Fruit fly (Drosophila melanogaster) whole organism, embryonic: Measurements from ENCODE around the gene CG14613.

Source experiments
- B-H2 ChIP-seq: fragments of 200-800 bp; sonication (Bioruptor generic); optimal IDR thresholded peaks from 2 replicates; lab custom pipeline; 2018; ENCODE audit warnings: missing biosample characterization, mild to moderate bottlenecking, missing genetic modification characterization
- C15 ChIP-seq: fragments of 200-800 bp; sonication (Bioruptor generic); IDR thresholded peaks from 3 replicates; pipeline ENCODE4 v1.3.6; 2022; ENCODE audit warnings: missing biosample characterization, missing genetic modification characterization
- CG10321 ChIP-seq: fragments of 200-800 bp; sonication (Bioruptor generic); IDR thresholded peaks from 2 replicates; pipeline ENCODE4 v1.3.6; 2022; ENCODE audit warnings: missing biosample characterization, missing genetic modification characterization
- CG11247 ChIP-seq: fragments of 200-800 bp; sonication (Bioruptor generic); IDR thresholded peaks from 2 replicates; pipeline ENCODE4 v1.3.6; 2022; ENCODE audit warnings: missing biosample characterization, missing genetic modification characterization
- CG13287 ChIP-seq: fragments of 200-800 bp; sonication (Bioruptor generic); IDR thresholded peaks from 2 replicates; pipeline ENCODE4 v1.3.6; 2022; ENCODE audit warnings: missing biosample characterization, missing genetic modification characterization; ENCODE audit not compliant: partially characterized antibody
- CG14014 ChIP-seq: fragments of 200-800 bp; sonication (Bioruptor generic); IDR thresholded peaks from 2 replicates; pipeline ENCODE4 v1.3.6; 2022; ENCODE audit warnings: missing biosample characterization, missing genetic modification characterization
- CG1647 ChIP-seq: fragments of 200-800 bp; sonication (Bioruptor generic); optimal IDR thresholded peaks from 3 replicates; lab custom pipeline; 2016; ENCODE audit warnings: missing biosample characterization, missing genetic modification characterization
- CG16815 ChIP-seq: fragments of 200-800 bp; sonication (Bioruptor generic); optimal IDR thresholded peaks from 3 replicates; lab custom pipeline; 2017; ENCODE audit warnings: missing biosample characterization, mild to moderate bottlenecking, missing genetic modification characterization
- CG17328 ChIP-seq: fragments of 200-800 bp; sonication (Bioruptor generic); IDR thresholded peaks from 2 replicates; pipeline ENCODE4 v1.3.6; 2022; ENCODE audit warnings: missing biosample characterization, missing genetic modification characterization
- CG17361 ChIP-seq: fragments of 200-800 bp; sonication (Bioruptor generic); IDR thresholded peaks from 3 replicates; pipeline ENCODE4 v1.3.6; 2022; ENCODE audit warnings: missing biosample characterization, missing genetic modification characterization
- CG17802 ChIP-seq: fragments of 200-800 bp; sonication (Bioruptor generic); optimal IDR thresholded peaks from 2 replicates; lab custom pipeline; 2018; ENCODE audit warnings: missing biosample characterization, mild to moderate bottlenecking, missing genetic modification characterization, moderate library complexity
- CG2202 ChIP-seq: fragments of 200-800 bp; sonication (Bioruptor generic); optimal IDR thresholded peaks from 2 replicates; lab custom pipeline; 2018; ENCODE audit warnings: missing biosample characterization, mild to moderate bottlenecking, missing genetic modification characterization
- CG2712 ChIP-seq: fragments of 200-800 bp; optimal IDR thresholded peaks from 3 replicates; lab custom pipeline; 2019; ENCODE audit warnings: missing biosample characterization, mild to moderate bottlenecking, missing genetic modification characterization, moderate library complexity
- CG31224 ChIP-seq: fragments of 200-800 bp; sonication (Bioruptor generic); IDR thresholded peaks from 2 replicates; pipeline ENCODE4 v1.3.6; 2022; ENCODE audit warnings: missing biosample characterization, missing genetic modification characterization
- CG31441 ChIP-seq: fragments of 200-800 bp; sonication (Bioruptor generic); IDR thresholded peaks from 2 replicates; pipeline ENCODE4 v1.3.6; 2022; ENCODE audit warnings: missing biosample characterization, missing genetic modification characterization
- CG4282 ChIP-seq: fragments of 200-800 bp; sonication (Bioruptor generic); optimal IDR thresholded peaks from 2 replicates; lab custom pipeline; 2016; ENCODE audit warnings: missing biosample characterization, missing genetic modification characterization
- CG6854 ChIP-seq: fragments of 200-800 bp; sonication (Bioruptor generic); optimal IDR thresholded peaks from 3 replicates; lab custom pipeline; 2017; ENCODE audit warnings: missing biosample characterization, mild to moderate bottlenecking, missing genetic modification characterization
- CG7372 ChIP-seq: fragments of 200-800 bp; sonication (Bioruptor generic); IDR thresholded peaks from 2 replicates; pipeline ENCODE4 v1.3.6; 2022; ENCODE audit warnings: missing biosample characterization, missing genetic modification characterization
- CG7839 ChIP-seq: fragments of 200-800 bp; sonication (Bioruptor generic); optimal IDR thresholded peaks from 3 replicates; lab custom pipeline; 2018; ENCODE audit warnings: missing biosample characterization, mild to moderate bottlenecking, missing genetic modification characterization, moderate library complexity
- CG8944 ChIP-seq: fragments of 200-800 bp; sonication (Bioruptor generic); optimal IDR thresholded peaks from 3 replicates; lab custom pipeline; 2016; ENCODE audit warnings: missing biosample characterization, missing genetic modification characterization
- CTCF ChIP-seq: fragments of 200-800 bp; sonication (Bioruptor generic); optimal IDR thresholded peaks from 2 replicates; lab custom pipeline; 2017; ENCODE audit warnings: missing biosample characterization, mild to moderate bottlenecking, missing genetic modification characterization, moderate library complexity
- Dip3 ChIP-seq: fragments of 200-800 bp; sonication (Bioruptor generic); optimal IDR thresholded peaks from 3 replicates; lab custom pipeline; 2016; ENCODE audit warnings: missing biosample characterization, missing genetic modification characterization
- Gsc ChIP-seq: fragments of 200-800 bp; sonication (Bioruptor generic); IDR thresholded peaks from 2 replicates; pipeline ENCODE4 v1.3.6; 2022; ENCODE audit warnings: missing biosample characterization, missing genetic modification characterization
- Jarid2 ChIP-seq: fragments of 200-800 bp; sonication (Bioruptor generic); optimal IDR thresholded peaks from 3 replicates; lab custom pipeline; 2017; ENCODE audit warnings: mild to moderate bottlenecking, missing biosample characterization, missing genetic modification reagents, missing genetic modification characterization
- Kr ChIP-seq: fragments of 200-800 bp; sonication (Bioruptor generic); optimal IDR thresholded peaks from 2 replicates; lab custom pipeline; 2017; ENCODE audit warnings: missing biosample characterization, mild to moderate bottlenecking, missing genetic modification characterization
- Opbp ChIP-seq: fragments of 200-800 bp; sonication (Bioruptor generic); IDR thresholded peaks from 3 replicates; pipeline ENCODE4 v1.3.6; 2022; ENCODE audit warnings: missing biosample characterization, missing genetic modification characterization; ENCODE audit not compliant: partially characterized antibody
- Sin3A ChIP-seq: fragments of >200 bp; optimal IDR thresholded peaks from 2 replicates; lab custom pipeline; 2018
- Sox100B ChIP-seq: fragments of 200-800 bp; sonication (Bioruptor generic); optimal IDR thresholded peaks from 3 replicates; lab custom pipeline; 2018; ENCODE audit warnings: missing biosample characterization, mild to moderate bottlenecking, missing genetic modification characterization
- Tbp ChIP-seq: fragments of >200 bp; optimal IDR thresholded peaks from 2 replicates; lab custom pipeline; 2018; ENCODE audit warnings: missing biosample characterization, missing genetic modification characterization
- ash1 ChIP-seq: fragments of 200-800 bp; sonication (Bioruptor generic); optimal IDR thresholded peaks from 2 replicates; lab custom pipeline; 2018; ENCODE audit warnings: missing biosample characterization, mild to moderate bottlenecking, missing genetic modification characterization
- bbx ChIP-seq: fragments of 200-800 bp; sonication (Bioruptor generic); IDR thresholded peaks from 2 replicates; pipeline ENCODE4 v1.3.6; 2022; ENCODE audit warnings: missing biosample characterization, missing genetic modification characterization; ENCODE audit not compliant: partially characterized antibody
- corto ChIP-seq: fragments of 200-800 bp; sonication (Bioruptor generic); optimal IDR thresholded peaks from 2 replicates; lab custom pipeline; 2016; ENCODE audit warnings: missing biosample characterization, mild to moderate bottlenecking, missing genetic modification characterization, moderate library complexity
- croc ChIP-seq: fragments of 200-800 bp; sonication (Bioruptor generic); conservative IDR thresholded peaks from 3 replicates; pipeline ENCODE4 v1.3.6; 2022; ENCODE audit warnings: missing biosample characterization, missing genetic modification characterization
- crol ChIP-seq: fragments of 200-800 bp; sonication (Bioruptor generic); IDR thresholded peaks from 2 replicates; pipeline ENCODE4 v1.3.6; 2022; ENCODE audit warnings: missing biosample characterization, missing genetic modification characterization
- cwo ChIP-seq: fragments of 200-800 bp; sonication (Bioruptor generic); optimal IDR thresholded peaks from 3 replicates; lab custom pipeline; 2017; ENCODE audit warnings: missing biosample characterization, missing genetic modification characterization, mild to moderate bottlenecking, moderate library complexity, missing genetic modification reagents
- dimm ChIP-seq: fragments of 200-800 bp; sonication (Bioruptor generic); IDR thresholded peaks from 2 replicates; pipeline ENCODE4 v1.3.6; 2022; ENCODE audit warnings: missing biosample characterization, missing genetic modification characterization
- dm ChIP-seq: fragments of 200-800 bp; sonication (Bioruptor generic); optimal IDR thresholded peaks from 3 replicates; lab custom pipeline; 2016; ENCODE audit warnings: missing biosample characterization, missing genetic modification characterization
- emc ChIP-seq: fragments of 200-800 bp; sonication (Bioruptor generic); optimal IDR thresholded peaks from 2 replicates; lab custom pipeline; 2016; ENCODE audit warnings: missing biosample characterization, missing genetic modification characterization
- fru ChIP-seq: fragments of >200 bp; optimal IDR thresholded peaks from 2 replicates; lab custom pipeline; 2017
- gfzf ChIP-seq: fragments of 200-800 bp; sonication (Bioruptor generic); optimal IDR thresholded peaks from 2 replicates; lab custom pipeline; 2016; ENCODE audit warnings: missing biosample characterization, mild to moderate bottlenecking, missing genetic modification characterization, moderate library complexity
- jumu ChIP-seq: fragments of 200-800 bp; sonication (Bioruptor generic); optimal IDR thresholded peaks from 3 replicates; lab custom pipeline; 2016; ENCODE audit warnings: missing biosample characterization, missing genetic modification characterization
- kay ChIP-seq: fragments of 200-800 bp; sonication (Bioruptor generic); optimal IDR thresholded peaks from 2 replicates; lab custom pipeline; 2016; ENCODE audit warnings: missing biosample characterization, missing genetic modification characterization
- lmd ChIP-seq: fragments of 200-800 bp; sonication (Bioruptor generic); IDR thresholded peaks from 2 replicates; pipeline ENCODE4 v1.3.6; 2022; ENCODE audit warnings: missing biosample characterization, missing genetic modification characterization
- mirr ChIP-seq: fragments of 200-800 bp; sonication (Bioruptor generic); optimal IDR thresholded peaks from 3 replicates; lab custom pipeline; 2018; ENCODE audit warnings: missing biosample characterization, mild to moderate bottlenecking, missing genetic modification characterization
- pita ChIP-seq: fragments of 200-800 bp; sonication (Bioruptor generic); optimal IDR thresholded peaks from 2 replicates; lab custom pipeline; 2017; ENCODE audit warnings: missing biosample characterization, mild to moderate bottlenecking, missing genetic modification characterization
- rib ChIP-seq: fragments of 200-800 bp; sonication (Bioruptor generic); IDR thresholded peaks from 2 replicates; pipeline ENCODE4 v1.3.6; 2022; ENCODE audit warnings: missing biosample characterization, missing genetic modification characterization
- sd ChIP-seq: fragments of 200-800 bp; sonication (Bioruptor generic); optimal IDR thresholded peaks from 3 replicates; lab custom pipeline; 2018; ENCODE audit warnings: missing biosample characterization, mild to moderate bottlenecking, missing genetic modification characterization, moderate library complexity
- sens-2 ChIP-seq: fragments of 200-800 bp; sonication (Bioruptor generic); IDR thresholded peaks from 2 replicates; pipeline ENCODE4 v1.3.6; 2022; ENCODE audit warnings: missing biosample characterization, missing genetic modification characterization
- slbo ChIP-seq: fragments of 200-800 bp; sonication (Bioruptor generic); IDR thresholded peaks from 2 replicates; pipeline ENCODE4 v1.3.6; 2022; ENCODE audit warnings: missing biosample characterization, missing genetic modification characterization
- slp2 ChIP-seq: fragments of 200-800 bp; sonication (Bioruptor generic); optimal IDR thresholded peaks from 2 replicates; lab custom pipeline; 2016; ENCODE audit warnings: missing biosample characterization, missing genetic modification characterization
- sqz ChIP-seq: fragments of 200-800 bp; sonication (Bioruptor generic); optimal IDR thresholded peaks from 3 replicates; lab custom pipeline; 2018; ENCODE audit warnings: missing biosample characterization, mild to moderate bottlenecking, missing genetic modification characterization
- toy ChIP-seq: fragments of 200-800 bp; sonication (Bioruptor generic); IDR thresholded peaks from 2 replicates; pipeline ENCODE4 v1.3.6; 2022; ENCODE audit warnings: missing biosample characterization, missing genetic modification characterization
- usp ChIP-seq: fragments of >200 bp; optimal IDR thresholded peaks from 2 replicates; lab custom pipeline; 2017; ENCODE audit warnings: missing biosample characterization, missing genetic modification characterization

CG14613 gene

DNA sequence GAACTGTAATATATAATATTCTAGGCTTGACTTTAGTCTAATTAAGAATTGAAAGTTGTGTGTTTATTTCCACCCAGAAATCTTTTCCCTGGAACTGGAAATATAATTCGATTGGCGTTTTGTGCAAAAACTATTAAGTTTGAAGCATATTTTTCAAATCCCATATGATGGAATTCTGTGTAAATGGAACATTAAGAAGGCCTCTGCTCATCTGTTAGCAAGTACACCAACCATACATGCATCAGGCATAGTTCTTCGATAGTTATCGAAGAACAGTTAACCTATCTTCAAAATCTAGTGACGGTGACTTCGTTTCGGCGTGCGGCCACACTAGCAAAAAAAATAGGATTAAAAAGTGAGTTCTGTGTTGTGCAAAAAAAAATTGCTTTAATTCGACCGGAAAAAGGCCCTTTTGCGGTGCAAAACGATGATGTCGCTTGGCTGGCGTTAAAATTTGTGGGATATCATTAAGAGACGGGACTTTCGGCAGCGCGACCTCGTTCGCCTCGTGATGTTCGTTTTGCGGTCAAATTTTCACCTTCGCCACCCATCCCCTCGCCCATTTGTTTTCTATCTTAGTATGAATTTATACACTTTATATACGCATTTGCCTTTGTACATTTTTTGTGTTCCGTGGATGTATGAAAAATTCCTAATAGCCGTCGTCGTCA lies 16.2 kb downstream of the CG14613 start, which contains the start of gene Usp2 (continued):
- TF ChIP-seq corto (GFP tag; lab: Kevin White, UChicago), result no peak
- no peak for TF ChIP-seq B-H2 (GFP tag; lab: Kevin White, UChicago)
- TF ChIP-seq CG17361 (GFP tag; lab: Robert Waterston, UW), result no peak; the same call in 2 of the 3 replicates
- TF ChIP-seq CG7372, result no peak
- TF ChIP-seq pita (GFP tag; lab: Kevin White, UChicago), result peak; percentile 55
- TF ChIP-seq CG31224 (GFP tag; lab: Robert Waterston, UW), result no peak
- TF ChIP-seq bbx (GFP tag; lab: Robert Waterston, UW), result peak; percentile 74
- TF ChIP-seq CG6854, result no peak
- no peak for TF ChIP-seq Kr (GFP tag; lab: Kevin White, UChicago)
- no peak for TF ChIP-seq sens-2
- TF ChIP-seq CG17328 (GFP tag; lab: Robert Waterston, UW), result no peak
- no peak for TF ChIP-seq dimm (GFP tag; lab: Robert Waterston, UW)
- TF ChIP-seq sd, result no peak
- TF ChIP-seq CG14014, result no peak
- TF ChIP-seq sqz, result peak; percentile 25
- no peak for TF ChIP-seq Gsc (GFP tag; lab: Robert Waterston, UW)
- TF ChIP-seq Jarid2 (GFP tag; lab: Kevin White, UChicago), result no peak
- TF ChIP-seq CG31441 (GFP tag; lab: Robert Waterston, UW), result no peak
- TF ChIP-seq CG2712 (tag; lab: Kevin White, UChicago), result peak; percentile 23
- no peak for TF ChIP-seq slp2 (GFP tag; lab: Kevin White, UChicago)
- TF ChIP-seq emc (GFP tag; lab: Kevin White, UChicago), result no peak
- TF ChIP-seq Sox100B (GFP tag; lab: Kevin White, UChicago), result no peak
- peak; percentile 88 for TF ChIP-seq gfzf (GFP tag; lab: Kevin White, UChicago)
- TF ChIP-seq CG10321 (GFP tag; lab: Robert Waterston, UW), result no peak
- TF ChIP-seq CG16815 (GFP tag; lab: Kevin White, UChicago), result no peak
- TF ChIP-seq Dip3, result no peak
- peak; percentile 48 for TF ChIP-seq Sin3A (lab: Kevin White, UChicago)
- TF ChIP-seq lmd (GFP tag; lab: Robert Waterston, UW), result no peak
- TF ChIP-seq cwo (GFP tag; lab: Kevin White, UChicago), result no peak
- no peak for TF ChIP-seq dm (GFP tag; lab: Kevin White, UChicago)
- no peak for TF ChIP-seq CG4282
- TF ChIP-seq CG7839 (tag; lab: Kevin White, UChicago), result no peak
- TF ChIP-seq CG17802, result peak; percentile 71
- TF ChIP-seq rib (GFP tag; lab: Robert Waterston, UW), result peak; percentile 43; the same call in 1 of the 2 replicates
- TF ChIP-seq CG1647 (GFP tag; lab: Kevin White, UChicago), result no peak
- TF ChIP-seq slbo (GFP tag; lab: Robert Waterston, UW), result peak; percentile 37
- TF ChIP-seq CG2202 (tag; lab: Kevin White, UChicago), result no peak
- TF ChIP-seq Opbp (GFP tag; lab: Robert Waterston, UW), result peak; percentile 72
- no peak for TF ChIP-seq CG8944
- TF ChIP-seq crol (GFP tag; lab: Robert Waterston, UW), result peak; percentile 74
- no peak for TF ChIP-seq usp (GFP tag; lab: Kevin White, UChicago)
- TF ChIP-seq fru (lab: Kevin White, UChicago), result no peak
- TF ChIP-seq CG11247 (GFP tag; lab: Robert Waterston, UW), result no peak
- TF ChIP-seq CG13287 (GFP tag; lab: Robert Waterston, UW), result peak; percentile 45
- TF ChIP-seq kay (GFP tag; lab: Kevin White, UChicago), result no peak
- TF ChIP-seq jumu (GFP tag; lab: Kevin White, UChicago), result no peak
- peak; percentile 9 for TF ChIP-seq CTCF (GFP tag; lab: Kevin White, UChicago)
- no peak for TF ChIP-seq ash1
- TF ChIP-seq mirr, result no peak
- no peak for TF ChIP-seq toy (GFP tag; lab: Robert Waterston, UW)
- TF ChIP-seq Tbp (GFP tag; lab: Kevin White, UChicago), result no peak
- TF ChIP-seq C15 (GFP tag; lab: Robert Waterston, UW), result no peak
- no peak for TF ChIP-seq croc (GFP tag; lab: Robert Waterston, UW)
